Fruit fly (Drosophila melanogaster) whole organism, embryonic: ENCODE measurements around the gene CG6415.
A peak's percentile ranks its signal among the peaks of the same experiment; 100 is the strongest.

Experiments
- Bdp1 ChIP-seq: fragments of 200-800 bp; sonication (Bioruptor generic); optimal IDR thresholded peaks from 3 replicates; lab custom pipeline; 2016; ENCODE audit warnings: missing biosample characterization, missing genetic modification characterization
- CG11398 ChIP-seq: fragments of 200-800 bp; sonication (Bioruptor generic); optimal IDR thresholded peaks from 2 replicates; lab custom pipeline; 2016; ENCODE audit warnings: missing biosample characterization, missing genetic modification characterization
- CG12299 ChIP-seq: fragments of 200-800 bp; sonication (Bioruptor generic); optimal IDR thresholded peaks from 2 replicates; lab custom pipeline; 2018; ENCODE audit warnings: missing biosample characterization, mild to moderate bottlenecking, missing genetic modification characterization
- CG13424 ChIP-seq: fragments of 200-800 bp; sonication (Bioruptor generic); optimal IDR thresholded peaks from 2 replicates; lab custom pipeline; 2019; ENCODE audit warnings: missing biosample characterization, mild to moderate bottlenecking, missing genetic modification characterization, moderate library complexity
- CG13894 ChIP-seq: fragments of 200-800 bp; sonication (Bioruptor generic); optimal IDR thresholded peaks from 3 replicates; lab custom pipeline; 2018; ENCODE audit warnings: missing biosample characterization, mild to moderate bottlenecking, missing genetic modification characterization, moderate library complexity
- CG16779 ChIP-seq: fragments of 200-800 bp; sonication (Bioruptor generic); IDR thresholded peaks from 2 replicates; pipeline ENCODE4 v1.3.6; 2022; ENCODE audit warnings: missing biosample characterization, missing genetic modification characterization
- CG17912 ChIP-seq: fragments of 200-800 bp; sonication (Bioruptor generic); optimal IDR thresholded peaks from 2 replicates; lab custom pipeline; 2018; ENCODE audit warnings: missing biosample characterization, mild to moderate bottlenecking, missing genetic modification characterization
- CG31365 ChIP-seq: fragments of 200-800 bp; sonication (Bioruptor generic); optimal IDR thresholded peaks from 2 replicates; lab custom pipeline; 2018; ENCODE audit warnings: missing biosample characterization, mild to moderate bottlenecking, missing genetic modification characterization
- CG33213 ChIP-seq: fragments of 200-800 bp; sonication (Bioruptor generic); optimal IDR thresholded peaks from 3 replicates; lab custom pipeline; 2016; ENCODE audit warnings: missing biosample characterization, missing genetic modification characterization
- CG3407 ChIP-seq: fragments of 200-800 bp; sonication (Bioruptor generic); optimal IDR thresholded peaks from 2 replicates; lab custom pipeline; 2018; ENCODE audit warnings: missing biosample characterization, mild to moderate bottlenecking, missing genetic modification characterization
- CG3847 ChIP-seq: fragments of 200-800 bp; sonication (Bioruptor generic); IDR thresholded peaks from 2 replicates; pipeline ENCODE4 v1.3.6; 2022; ENCODE audit warnings: missing biosample characterization, missing genetic modification characterization
- CG6791 ChIP-seq: fragments of 200-800 bp; sonication (Bioruptor generic); IDR thresholded peaks from 3 replicates; pipeline ENCODE4 v1.3.6; 2022; ENCODE audit warnings: missing biosample characterization, missing genetic modification characterization; ENCODE audit not compliant: partially characterized antibody
- CG8290 ChIP-seq, 3 experiments: fragments of 200-800 bp; sonication (Bioruptor generic); optimal IDR thresholded peaks; 2 replicates each; lab custom pipeline; 2016 to 2019; ENCODE audit warnings: missing biosample characterization in 3 of 3, missing genetic modification characterization in 3 of 3, mild to moderate bottlenecking in 2 of 3, moderate library complexity in 1 of 3
- CG9932 ChIP-seq: fragments of 200-800 bp; sonication (Bioruptor generic); IDR thresholded peaks from 2 replicates; pipeline ENCODE4 v1.3.6; 2022; ENCODE audit warnings: missing biosample characterization, missing genetic modification characterization
- Chrac-16 ChIP-seq: fragments of 200-800 bp; sonication (Bioruptor generic); optimal IDR thresholded peaks from 3 replicates; lab custom pipeline; 2016; ENCODE audit warnings: missing biosample characterization, missing genetic modification characterization
- Dll ChIP-seq: fragments of 200-800 bp; sonication (Bioruptor generic); IDR thresholded peaks from 4 replicates; pipeline ENCODE4 v1.3.6; 2022; ENCODE audit warnings: missing biosample characterization, missing genetic modification characterization; ENCODE audit not compliant: partially characterized antibody
- Dp ChIP-seq: fragments of 200-800 bp; sonication (Bioruptor generic); optimal IDR thresholded peaks from 2 replicates; lab custom pipeline; 2018; ENCODE audit warnings: missing biosample characterization, mild to moderate bottlenecking, missing genetic modification characterization, moderate library complexity
- Dref ChIP-seq: fragments of 200-800 bp; sonication (Bioruptor generic); IDR thresholded peaks from 2 replicates; pipeline ENCODE4 v1.3.6; 2022; ENCODE audit warnings: missing biosample characterization, missing genetic modification characterization
- ERR ChIP-seq: fragments of 200-800 bp; sonication (Bioruptor generic); optimal IDR thresholded peaks from 2 replicates; lab custom pipeline; 2016; ENCODE audit warnings: missing biosample characterization, missing genetic modification characterization
- HLH4C ChIP-seq: fragments of 200-800 bp; sonication (Bioruptor generic); IDR thresholded peaks from 3 replicates; pipeline ENCODE4 v1.3.6; 2022; ENCODE audit warnings: missing biosample characterization, missing genetic modification characterization; ENCODE audit not compliant: partially characterized antibody
- HLHmδ ChIP-seq: fragments of 200-800 bp; sonication (Bioruptor generic); optimal IDR thresholded peaks from 2 replicates; lab custom pipeline; 2018; ENCODE audit warnings: missing biosample characterization, mild to moderate bottlenecking, missing genetic modification characterization, moderate library complexity
- Mes4 ChIP-seq: fragments of 200-800 bp; sonication (Bioruptor generic); optimal IDR thresholded peaks from 2 replicates; lab custom pipeline; 2016; ENCODE audit warnings: missing biosample characterization, missing genetic modification characterization
- Myb ChIP-seq: fragments of 200-800 bp; sonication (Bioruptor generic); optimal IDR thresholded peaks from 2 replicates; lab custom pipeline; 2016; ENCODE audit warnings: missing biosample characterization, missing genetic modification characterization
- Rfx ChIP-seq: fragments of 200-800 bp; sonication (Bioruptor generic); IDR thresholded peaks from 2 replicates; pipeline ENCODE4 v1.3.6; 2022; ENCODE audit warnings: missing biosample characterization, missing genetic modification characterization
- Scr ChIP-seq: fragments of 200-800 bp; sonication (Bioruptor generic); IDR thresholded peaks from 2 replicates; pipeline ENCODE4 v1.3.6; 2022; ENCODE audit warnings: missing biosample characterization, missing genetic modification characterization; ENCODE audit not compliant: partially characterized antibody
- Six4 ChIP-seq: fragments of 200-800 bp; sonication (Bioruptor generic); optimal IDR thresholded peaks from 2 replicates; lab custom pipeline; 2016; ENCODE audit warnings: missing biosample characterization, missing genetic modification characterization
- Sry-β ChIP-seq: fragments of 200-800 bp; sonication (Bioruptor generic); optimal IDR thresholded peaks from 2 replicates; lab custom pipeline; 2018; ENCODE audit warnings: missing biosample characterization, mild to moderate bottlenecking, missing genetic modification characterization, moderate library complexity
- bbx ChIP-seq: fragments of 200-800 bp; sonication (Bioruptor generic); IDR thresholded peaks from 2 replicates; pipeline ENCODE4 v1.3.6; 2022; ENCODE audit warnings: missing biosample characterization, missing genetic modification characterization; ENCODE audit not compliant: partially characterized antibody
- btn ChIP-seq: fragments of 200-800 bp; sonication (Bioruptor generic); optimal IDR thresholded peaks from 2 replicates; lab custom pipeline; 2016; ENCODE audit warnings: missing biosample characterization, missing genetic modification characterization
- caup ChIP-seq: fragments of 200-800 bp; sonication (Bioruptor generic); optimal IDR thresholded peaks from 3 replicates; lab custom pipeline; 2017; ENCODE audit warnings: missing biosample characterization, mild to moderate bottlenecking, missing genetic modification characterization, moderate library complexity; ENCODE audit not compliant: severe bottlenecking
- dan ChIP-seq: fragments of 200-800 bp; sonication (Bioruptor generic); IDR thresholded peaks from 2 replicates; pipeline ENCODE4 v1.3.6; 2022; ENCODE audit warnings: missing biosample characterization, missing genetic modification characterization
- dmrt11E ChIP-seq: fragments of 200-800 bp; sonication (Bioruptor generic); optimal IDR thresholded peaks from 3 replicates; lab custom pipeline; 2018; ENCODE audit warnings: missing biosample characterization, mild to moderate bottlenecking, missing genetic modification characterization, moderate library complexity
- exex ChIP-seq: fragments of 200-800 bp; sonication (Bioruptor generic); optimal IDR thresholded peaks from 4 replicates; lab custom pipeline; 2018; ENCODE audit warnings: missing biosample characterization, mild to moderate bottlenecking, missing genetic modification characterization, moderate library complexity
- gem ChIP-seq: fragments of 200-800 bp; sonication (Bioruptor generic); optimal IDR thresholded peaks from 2 replicates; lab custom pipeline; 2019; ENCODE audit warnings: missing biosample characterization, mild to moderate bottlenecking, missing genetic modification characterization, moderate library complexity
- gfzf ChIP-seq: fragments of 200-800 bp; sonication (Bioruptor generic); optimal IDR thresholded peaks from 2 replicates; lab custom pipeline; 2016; ENCODE audit warnings: missing biosample characterization, mild to moderate bottlenecking, missing genetic modification characterization, moderate library complexity
- gt ChIP-seq: fragments of 200-800 bp; sonication (Bioruptor generic); IDR thresholded peaks from 2 replicates; pipeline ENCODE4 v1.3.6; 2022; ENCODE audit warnings: missing biosample characterization, missing genetic modification characterization
- hb ChIP-seq: fragments of 200-800 bp; sonication (Bioruptor generic); IDR thresholded peaks from 3 replicates; pipeline ENCODE4 v1.3.6; 2022; ENCODE audit warnings: missing biosample characterization, missing genetic modification characterization; ENCODE audit not compliant: partially characterized antibody
- hbn ChIP-seq: fragments of 200-800 bp; sonication (Bioruptor generic); IDR thresholded peaks from 2 replicates; pipeline ENCODE4 v1.3.6; 2022; ENCODE audit warnings: missing biosample characterization, missing genetic modification characterization; ENCODE audit not compliant: partially characterized antibody
- ken ChIP-seq: fragments of 200-800 bp; sonication (Bioruptor generic); IDR thresholded peaks from 3 replicates; pipeline ENCODE4 v1.3.6; 2022; ENCODE audit warnings: missing biosample characterization, missing genetic modification characterization
- lbe ChIP-seq: fragments of 200-800 bp; sonication (Bioruptor generic); optimal IDR thresholded peaks from 2 replicates; lab custom pipeline; 2016; ENCODE audit warnings: missing biosample characterization, mild to moderate bottlenecking, missing genetic modification characterization
- lola ChIP-seq, 3 experiments: fragments of >200 bp in 2 of 3; fragments of 200-800 bp in 1 of 3; sonication (Bioruptor generic) in 1 of 3; optimal IDR thresholded peaks; 2 replicates each; lab custom pipeline; 2017 to 2019; ENCODE audit warnings: missing biosample characterization in 3 of 3, missing genetic modification characterization in 3 of 3, mild to moderate bottlenecking in 1 of 3, moderate library complexity in 1 of 3
- nerfin-1 ChIP-seq: fragments of 200-800 bp; sonication (Bioruptor generic); optimal IDR thresholded peaks from 3 replicates; lab custom pipeline; 2019; ENCODE audit warnings: missing biosample characterization, mild to moderate bottlenecking, missing genetic modification characterization, moderate library complexity
- sens ChIP-seq: fragments of 200-800 bp; sonication (Bioruptor generic); peaks from one replicate; lab custom pipeline; 2016; ENCODE audit warnings: missing biosample characterization, missing genetic modification characterization
- sens-2 ChIP-seq: fragments of 200-800 bp; sonication (Bioruptor generic); IDR thresholded peaks from 2 replicates; pipeline ENCODE4 v1.3.6; 2022; ENCODE audit warnings: missing biosample characterization, missing genetic modification characterization
- slou ChIP-seq: fragments of 200-800 bp; sonication (Bioruptor generic); optimal IDR thresholded peaks from 3 replicates; lab custom pipeline; 2016; ENCODE audit warnings: missing biosample characterization, missing genetic modification characterization
- sug ChIP-seq: fragments of 200-800 bp; optimal IDR thresholded peaks from 2 replicates; lab custom pipeline; 2019; ENCODE audit warnings: missing biosample characterization, mild to moderate bottlenecking, missing genetic modification characterization, moderate library complexity
- tna ChIP-seq: fragments of 200-800 bp; sonication (Bioruptor generic); IDR thresholded peaks from 2 replicates; pipeline ENCODE4 v1.3.6; 2022; ENCODE audit warnings: missing biosample characterization, missing genetic modification characterization; ENCODE audit not compliant: partially characterized antibody
- tup ChIP-seq: fragments of 200-800 bp; sonication (Bioruptor generic); optimal IDR thresholded peaks from 2 replicates; lab custom pipeline; 2016; ENCODE audit warnings: missing biosample characterization, mild to moderate bottlenecking, missing genetic modification characterization, moderate library complexity
- unc-4 ChIP-seq: fragments of 200-800 bp; sonication (Bioruptor generic); IDR thresholded peaks from 2 replicates; pipeline ENCODE4 v1.3.6; 2022; ENCODE audit warnings: missing biosample characterization, missing genetic modification characterization; ENCODE audit not compliant: partially characterized antibody
- vvl ChIP-seq: fragments of 200-800 bp; sonication (Bioruptor generic); IDR thresholded peaks from 2 replicates; pipeline ENCODE4 v1.3.6; 2022; ENCODE audit warnings: missing biosample characterization, missing genetic modification characterization

CG6415 gene

DNA sequence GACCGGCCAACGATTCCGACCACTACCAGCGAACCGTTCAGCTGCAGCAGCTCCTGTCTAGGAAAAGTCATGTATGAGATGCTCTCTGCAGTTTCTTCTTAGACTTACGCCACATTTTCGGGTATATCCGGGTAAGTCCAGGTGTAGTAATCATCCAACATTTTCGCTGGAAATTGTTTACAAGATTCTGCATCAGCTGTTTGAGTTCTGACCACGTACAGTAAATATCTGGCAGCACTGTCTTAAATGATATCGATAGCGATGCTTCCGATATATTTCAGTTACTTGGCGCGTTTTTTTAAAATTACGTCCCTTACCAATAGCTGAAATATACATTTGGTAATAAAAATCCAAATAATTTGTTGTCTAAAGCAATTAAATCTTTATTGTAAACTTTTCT lies 40.3 kb downstream of the CG6415 start, which contains the start of gene CG6729 (continued):
- TF ChIP-seq nerfin-1 (tag; lab: Kevin White, UChicago) (no peak), gem (tag; lab: Kevin White, UChicago) (no peak), lola (GFP tag; optimal IDR thresholded peaks at IDR 0.05; lab: Kevin White, UChicago) (no peak), Myb (peak; percentile 91), dmrt11E (tag; lab: Kevin White, UChicago) (no peak), HLHmδ (GFP tag; lab: Kevin White, UChicago) (no peak), CG31365 (tag; lab: Kevin White, UChicago) (no peak), Rfx (GFP tag; lab: Robert Waterston, UW) (no peak), Bdp1 (no peak), sens-2 (no peak), gt (no peak), CG12299 (tag; lab: Kevin White, UChicago) (no peak), CG33213 (GFP tag; lab: Kevin White, UChicago) (no peak), sens (peak; percentile 67), Scr (peak; percentile 70), CG13894 (tag; lab: Kevin White, UChicago) (no peak), lbe (GFP tag; lab: Kevin White, UChicago) (peak; percentile 7), bbx (GFP tag; lab: Robert Waterston, UW) (peak; percentile 68), sug (tag; lab: Kevin White, UChicago) (no peak), Dp (peak; percentile 93), ERR (GFP tag; lab: Kevin White, UChicago) (no peak), Dll (GFP tag; lab: Robert Waterston, UW) (peak; percentile 79), CG17912 (GFP tag; lab: Kevin White, UChicago) (no peak), Chrac-16 (GFP tag; lab: Kevin White, UChicago) (no peak), CG3847 (GFP tag; lab: Robert Waterston, UW) (0 out of 2 replicates have a peak, but pooled peaks have one; percentile 6), CG13424 (tag; lab: Kevin White, UChicago) (no peak), gfzf (GFP tag; lab: Kevin White, UChicago) (peak; percentile 19), Mes4 (no peak), CG6791 (GFP tag; lab: Robert Waterston, UW) (peak; percentile 80), CG11398 (no peak), btn (no peak), hbn (GFP tag; lab: Robert Waterston, UW) (peak; percentile 81), CG3407 (GFP tag; lab: Kevin White, UChicago) (no peak), CG8290 (GFP tag; optimal IDR thresholded peaks at IDR 0.05; lab: Kevin White, UChicago) (no peak), CG8290 (tag; optimal IDR thresholded peaks at IDR 0.05; lab: Kevin White, UChicago) (no peak), unc-4 (peak; percentile 81), slou (no peak), dan (GFP tag; lab: Robert Waterston, UW) (no peak), ken (GFP tag; lab: Robert Waterston, UW) (no peak), Sry-β (no peak), HLH4C (GFP tag; lab: Robert Waterston, UW) (peak; percentile 65), CG16779 (no peak), Dref (peak; percentile 84), tna (GFP tag; lab: Robert Waterston, UW) (peak; percentile 61; the same call in 1 of the 2 replicates), exex (no peak), vvl (GFP tag; lab: Robert Waterston, UW) (no peak), hb (GFP tag; lab: Robert Waterston, UW) (peak; percentile 68; the same call in 2 of the 3 replicates), Six4 (GFP tag; lab: Kevin White, UChicago) (no peak), caup (GFP tag; lab: Kevin White, UChicago) (no peak), CG9932 (GFP tag; lab: Robert Waterston, UW) (no peak), tup (GFP tag; lab: Kevin White, UChicago) (no peak)
